Worm (Caenorhabditis elegans) whole organism, L4/young adult: ENCODE measurements around the gene C18E9.7.

Experiments used
- W03F9.2 ChIP-seq: fragments of 150-350 bp; optimal IDR thresholded peaks from 2 replicates; lab custom pipeline; 2014; ENCODE audit warnings: missing biosample characterization, missing genetic modification characterization
- dao-5 ChIP-seq: sonication (generic microtip); optimal IDR thresholded peaks from 2 replicates; lab custom pipeline; 2016; ENCODE audit warnings: missing genotype, missing genetic modification characterization, moderate library complexity, missing compliant biosample characterization
- him-1 ChIP-seq: sonication (generic microtip); optimal IDR thresholded peaks from 2 replicates; lab custom pipeline; 2016; ENCODE audit warnings: missing genotype, missing genetic modification reagents, missing genetic modification characterization, missing compliant biosample characterization

Gene C18E9.7

DNA sequence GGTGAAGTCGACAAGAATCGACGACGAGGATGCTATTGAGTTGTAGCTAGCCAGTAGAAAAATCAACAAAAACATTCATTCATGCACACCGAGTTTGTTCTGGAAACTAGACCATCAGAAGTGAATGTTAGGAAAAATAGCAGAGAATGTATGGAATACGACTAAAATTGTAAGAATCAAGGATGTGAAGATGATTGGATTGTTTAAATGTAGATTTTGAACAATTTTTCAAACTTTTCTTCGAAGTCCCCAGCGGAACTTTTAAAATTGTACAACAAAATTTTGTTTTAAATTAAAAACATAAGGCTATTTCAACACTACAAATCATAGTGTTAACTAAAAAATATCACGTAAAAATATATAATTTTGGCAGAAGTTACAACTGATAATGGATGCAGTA lies at the start of gene C18E9.7:
Gene C18E9.7, minus strand, starts transcription at position 101 of the 400 bp plus-strand sequence.
- TF ChIP-seq him-1 (tag; lab: Kevin White, UChicago): no peak
- no peak for TF ChIP-seq dao-5 (tag; lab: Kevin White, UChicago)
- TF ChIP-seq W03F9.2 (tag; lab: Kevin White, UChicago): no peak

DNA sequence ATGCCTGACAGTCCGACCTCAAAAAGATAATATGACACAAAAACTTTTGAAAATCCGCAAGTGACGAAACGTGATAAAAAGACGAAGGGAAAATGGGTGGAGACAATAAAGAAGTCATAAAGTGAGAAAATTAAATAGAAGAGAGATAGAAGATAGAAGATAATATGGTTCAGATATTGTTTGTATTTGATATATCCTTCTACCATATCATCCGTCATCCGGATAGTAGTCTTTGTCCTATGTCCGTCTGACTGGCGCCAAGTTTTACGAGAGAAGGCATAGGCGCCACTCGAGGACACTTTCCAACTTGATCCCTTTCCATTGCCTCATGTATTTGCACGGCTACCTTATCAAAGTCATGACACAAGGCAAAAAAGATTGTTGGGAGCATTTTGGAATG lies 49.3 kb upstream of the C18E9.7 start:
- no peak for TF ChIP-seq dao-5 (tag; lab: Kevin White, UChicago)
- no peak for TF ChIP-seq him-1 (tag; lab: Kevin White, UChicago)
- TF ChIP-seq W03F9.2 (tag; lab: Kevin White, UChicago): no peak

DNA sequence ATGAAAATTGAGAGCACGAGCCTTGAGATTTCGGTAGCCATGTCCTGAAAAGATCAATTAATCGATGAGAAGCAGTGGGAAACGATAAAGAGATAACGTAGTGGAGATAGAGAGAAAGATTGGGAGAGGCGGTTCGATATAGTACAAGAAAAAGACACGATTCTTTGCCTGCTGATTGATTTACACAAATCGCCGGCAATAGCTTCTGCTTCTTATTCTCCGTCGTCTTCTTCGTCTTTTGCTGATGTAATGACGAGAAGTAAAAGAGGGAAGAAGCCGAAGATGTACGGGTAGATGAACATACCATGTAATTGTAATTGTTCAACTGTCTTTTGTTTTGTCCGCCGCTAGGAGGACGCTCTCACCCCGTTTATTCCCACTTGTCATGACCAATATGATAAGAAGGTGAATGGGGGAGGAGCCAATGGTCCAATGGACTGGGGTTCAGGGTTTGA lies 46.7 kb upstream of the C18E9.7 start, which contains the start of gene F37B12.1:
Gene F37B12.1, minus strand, starts transcription at position 51 of the 455 bp plus-strand sequence.
- TF ChIP-seq dao-5 (tag; lab: Kevin White, UChicago): no peak
- TF ChIP-seq W03F9.2 (tag; lab: Kevin White, UChicago): no peak
- no peak for TF ChIP-seq him-1 (tag; lab: Kevin White, UChicago)

DNA sequence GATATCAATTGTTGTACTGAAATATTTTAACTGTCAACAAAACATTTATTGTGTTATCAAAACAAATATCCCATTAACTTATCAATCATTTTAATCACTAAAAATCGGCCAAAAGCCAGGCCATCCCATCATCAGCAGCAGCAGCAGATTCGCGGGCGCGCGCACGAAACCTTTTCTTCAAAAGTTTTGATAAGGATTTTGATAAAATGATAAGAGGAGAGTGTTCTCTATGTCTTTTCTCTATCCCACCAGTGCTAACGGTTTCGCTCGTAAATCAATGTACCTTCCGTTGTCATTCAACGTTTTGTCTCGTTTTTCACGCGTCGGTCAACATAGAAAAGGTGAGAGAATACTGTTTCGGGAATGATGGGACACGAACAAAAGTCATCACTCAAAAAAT lies 45.5 kb upstream of the C18E9.7 start:
- TF ChIP-seq W03F9.2 (tag; lab: Kevin White, UChicago): no peak
- TF ChIP-seq dao-5 (tag; lab: Kevin White, UChicago): no peak
- TF ChIP-seq him-1 (tag; lab: Kevin White, UChicago): no peak

DNA sequence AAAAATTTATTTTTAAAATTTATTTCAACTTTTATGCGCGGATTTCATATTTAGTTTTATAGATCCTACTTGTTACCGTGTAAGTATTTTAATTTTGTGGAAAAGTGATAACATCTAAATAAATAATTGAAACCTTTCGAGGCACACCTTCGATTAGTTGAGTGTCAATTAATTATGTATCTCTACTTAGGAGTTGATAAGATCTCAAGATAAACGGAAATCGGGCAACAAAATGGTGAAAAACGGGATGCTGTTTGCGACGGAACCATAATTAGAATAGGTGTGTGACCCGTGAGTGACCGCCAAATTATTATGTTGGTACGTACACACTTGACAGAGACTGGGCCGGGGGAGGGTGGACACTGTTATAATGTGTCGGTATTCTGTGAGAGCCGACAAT lies 43.8 kb upstream of the C18E9.7 start:
- TF ChIP-seq him-1 (tag; lab: Kevin White, UChicago): no peak
- no peak for TF ChIP-seq W03F9.2 (tag; lab: Kevin White, UChicago)

DNA sequence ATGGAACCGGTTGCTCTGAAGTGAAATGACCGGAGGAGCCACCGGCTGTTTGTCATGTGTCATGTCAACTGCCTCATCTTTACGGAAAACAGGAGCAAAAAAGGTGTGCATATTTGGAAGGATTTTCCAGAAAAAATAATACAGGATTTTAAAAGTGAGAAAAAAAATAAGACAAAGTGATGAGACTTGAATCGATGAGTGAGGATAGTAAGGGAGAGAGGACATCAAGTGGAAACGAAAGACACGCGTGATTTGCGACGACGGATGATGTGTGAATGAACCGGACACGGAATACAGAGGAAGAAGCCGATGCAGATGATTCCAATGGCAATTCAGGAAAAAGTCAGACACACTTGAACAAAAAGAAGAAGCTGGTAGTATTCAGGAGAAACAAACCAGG lies 41.7 kb upstream of the C18E9.7 start:
- TF ChIP-seq him-1 (tag; lab: Kevin White, UChicago): no peak

DNA sequence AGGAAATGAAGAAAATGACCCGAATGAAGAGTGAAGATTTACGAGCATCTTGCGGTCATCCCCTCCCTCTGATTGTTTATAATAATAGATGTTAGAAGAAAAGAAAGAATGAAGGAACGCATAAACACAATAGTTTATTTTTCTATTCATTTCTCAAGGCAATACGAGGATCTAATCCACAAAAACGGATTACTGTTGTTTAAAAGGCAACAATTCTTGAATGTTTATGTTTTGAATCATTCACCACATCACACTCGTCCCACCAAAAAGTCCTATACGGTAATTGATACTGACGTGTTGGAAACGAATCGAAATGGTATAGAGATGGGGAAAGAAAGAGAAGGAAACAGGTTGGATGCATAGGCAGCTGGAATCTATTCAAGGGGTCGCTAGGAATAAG lies 39.0 kb upstream of the C18E9.7 start:
- no peak for TF ChIP-seq dao-5 (tag; lab: Kevin White, UChicago)
- no peak for TF ChIP-seq W03F9.2 (tag; lab: Kevin White, UChicago)
- TF ChIP-seq him-1 (tag; lab: Kevin White, UChicago): no peak

DNA sequence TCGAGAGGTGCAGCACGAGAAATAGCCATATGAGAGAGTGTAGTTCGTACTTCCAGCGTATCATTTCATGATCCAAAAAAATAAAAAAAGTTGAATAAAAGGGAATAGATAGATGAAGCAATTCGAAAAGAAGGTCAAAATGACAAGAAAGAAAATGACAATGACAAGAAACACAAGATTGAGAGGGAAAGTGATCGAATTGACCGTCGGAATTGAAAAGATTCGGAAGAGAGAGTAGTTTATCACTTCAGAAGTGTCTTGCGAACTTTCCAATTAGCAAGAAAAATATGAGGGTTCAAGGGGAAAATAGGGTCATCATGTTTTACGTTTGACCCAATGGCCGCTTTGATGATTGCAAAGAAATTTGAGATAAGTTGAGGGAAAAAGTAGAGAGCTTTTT lies 37.1 kb upstream of the C18E9.7 start, which contains the start of gene dep-1:
Gene dep-1, minus strand, starts transcription at position 95 of the 400 bp plus-strand sequence.
- TF ChIP-seq him-1 (tag; lab: Kevin White, UChicago) (no peak), W03F9.2 (tag; lab: Kevin White, UChicago) (no peak), dao-5 (tag; lab: Kevin White, UChicago) (no peak)

DNA sequence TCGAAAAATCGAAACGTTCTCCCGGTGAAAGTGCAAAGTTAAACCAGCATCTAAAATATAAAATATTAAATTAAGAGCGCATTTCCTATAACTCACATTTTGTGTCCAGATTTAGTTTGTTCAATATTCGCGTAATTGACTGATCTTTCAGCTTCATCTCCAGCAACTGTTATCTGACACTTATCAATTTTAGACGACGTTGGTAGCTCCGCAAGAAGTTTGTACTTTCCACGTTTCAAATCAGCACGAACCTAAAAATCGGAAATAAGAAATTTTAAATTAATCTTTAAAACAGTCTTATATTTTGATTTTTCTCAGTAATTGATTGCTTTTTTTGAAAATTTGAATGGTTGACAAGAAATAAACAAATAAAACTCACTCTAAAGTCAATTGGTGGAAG lies 35.0 kb upstream of the C18E9.7 start:
- TF ChIP-seq W03F9.2 (tag; lab: Kevin White, UChicago) (no peak), him-1 (tag; lab: Kevin White, UChicago) (no peak), dao-5 (tag; lab: Kevin White, UChicago) (no peak)

DNA sequence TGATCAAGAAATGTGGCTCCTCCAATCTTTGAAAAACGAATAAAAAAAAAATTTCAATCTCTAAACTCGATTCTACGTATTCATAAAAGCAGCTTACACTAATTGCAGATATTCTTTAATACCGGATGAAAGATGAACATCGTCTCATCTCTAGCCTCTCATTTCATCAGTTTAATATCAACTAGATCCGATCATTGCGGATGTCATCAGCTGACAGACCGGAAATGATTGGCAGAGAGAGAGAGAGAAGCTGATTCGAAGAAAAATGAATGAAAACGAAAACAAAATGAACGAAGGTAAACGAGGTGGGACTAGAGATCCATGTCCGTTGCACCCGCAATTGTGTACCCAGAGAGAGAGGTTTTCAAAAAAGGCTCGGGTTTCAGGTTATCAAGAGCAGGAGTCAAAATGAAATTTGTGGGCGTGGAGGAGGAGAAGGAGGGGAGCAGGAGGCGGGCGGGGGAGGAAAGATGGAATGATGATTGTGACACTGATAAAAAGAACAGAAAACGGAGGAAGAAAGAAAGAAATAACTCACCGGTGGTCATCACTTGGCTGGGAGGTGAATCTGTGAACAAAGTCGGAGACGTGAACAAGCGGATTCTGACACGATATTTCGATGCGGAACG lies 32.4 kb upstream of the C18E9.7 start:
- TF ChIP-seq him-1 (tag; lab: Kevin White, UChicago) (no peak), dao-5 (tag; lab: Kevin White, UChicago) (no peak), W03F9.2 (tag; lab: Kevin White, UChicago) (no peak)

DNA sequence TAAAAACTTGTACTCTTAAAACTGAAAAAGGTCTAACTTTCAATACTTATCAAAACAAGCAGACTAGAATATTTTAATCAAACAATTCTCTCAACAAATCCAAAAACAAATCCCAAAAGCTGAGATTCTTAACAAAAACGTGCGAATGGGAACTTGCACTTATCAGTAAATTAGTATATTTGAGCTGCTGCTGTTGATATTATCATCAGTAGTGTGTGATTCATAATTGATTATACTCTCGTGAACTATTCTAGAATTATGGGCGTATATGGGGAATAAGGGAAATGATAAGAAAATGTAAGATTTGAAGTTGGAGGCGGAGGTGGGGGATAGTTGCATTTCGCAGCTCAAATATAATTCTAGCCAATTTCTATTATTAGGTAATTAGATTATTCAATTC lies 31.6 kb upstream of the C18E9.7 start:
- no peak for TF ChIP-seq W03F9.2 (tag; lab: Kevin White, UChicago)
- no peak for TF ChIP-seq dao-5 (tag; lab: Kevin White, UChicago)
- TF ChIP-seq him-1 (tag; lab: Kevin White, UChicago): no peak

DNA sequence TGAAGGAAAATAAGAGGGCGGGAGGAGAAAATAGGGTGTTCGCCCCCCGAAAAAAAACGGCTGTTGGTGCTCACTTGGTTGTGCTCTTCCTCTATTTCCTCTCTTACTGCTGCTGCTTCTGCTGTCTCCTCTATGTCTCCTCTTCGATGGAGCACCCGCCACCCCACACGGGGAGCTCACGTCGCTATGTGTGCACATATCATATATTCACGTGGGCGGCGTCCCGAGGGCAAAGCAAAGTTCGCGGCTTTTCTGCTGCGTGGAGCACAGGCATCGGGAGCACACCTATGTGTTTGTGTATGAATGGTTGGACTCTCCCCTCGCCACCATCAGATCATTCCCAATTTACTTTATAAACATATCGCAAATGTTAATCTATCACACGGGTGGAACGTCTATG lies 30.8 kb upstream of the C18E9.7 start:
- TF ChIP-seq W03F9.2 (tag; lab: Kevin White, UChicago): no peak
- no peak for TF ChIP-seq dao-5 (tag; lab: Kevin White, UChicago)
- TF ChIP-seq him-1 (tag; lab: Kevin White, UChicago): no peak

DNA sequence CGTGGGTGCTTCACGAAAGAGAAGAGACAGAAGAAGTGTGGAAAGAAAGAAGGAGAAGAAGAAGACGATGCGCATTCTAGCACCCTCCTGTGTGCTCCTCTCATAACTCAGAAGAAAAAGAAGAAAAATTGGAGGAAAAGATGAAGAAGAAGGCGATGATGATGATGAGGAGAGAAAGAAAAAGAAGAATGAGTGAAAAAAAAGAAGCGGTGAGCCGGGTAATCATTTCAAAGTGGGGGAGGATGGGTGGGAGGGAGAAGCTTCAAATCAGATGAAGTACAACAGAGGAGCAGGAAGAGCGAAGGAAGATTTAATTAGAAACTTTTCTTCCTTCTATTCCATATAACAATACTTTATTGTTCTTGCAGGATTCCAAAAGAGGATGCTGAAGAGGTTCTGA lies 28.1 kb upstream of the C18E9.7 start:
- TF ChIP-seq him-1 (tag; lab: Kevin White, UChicago) (no peak), dao-5 (tag; lab: Kevin White, UChicago) (no peak), W03F9.2 (tag; lab: Kevin White, UChicago) (no peak)

DNA sequence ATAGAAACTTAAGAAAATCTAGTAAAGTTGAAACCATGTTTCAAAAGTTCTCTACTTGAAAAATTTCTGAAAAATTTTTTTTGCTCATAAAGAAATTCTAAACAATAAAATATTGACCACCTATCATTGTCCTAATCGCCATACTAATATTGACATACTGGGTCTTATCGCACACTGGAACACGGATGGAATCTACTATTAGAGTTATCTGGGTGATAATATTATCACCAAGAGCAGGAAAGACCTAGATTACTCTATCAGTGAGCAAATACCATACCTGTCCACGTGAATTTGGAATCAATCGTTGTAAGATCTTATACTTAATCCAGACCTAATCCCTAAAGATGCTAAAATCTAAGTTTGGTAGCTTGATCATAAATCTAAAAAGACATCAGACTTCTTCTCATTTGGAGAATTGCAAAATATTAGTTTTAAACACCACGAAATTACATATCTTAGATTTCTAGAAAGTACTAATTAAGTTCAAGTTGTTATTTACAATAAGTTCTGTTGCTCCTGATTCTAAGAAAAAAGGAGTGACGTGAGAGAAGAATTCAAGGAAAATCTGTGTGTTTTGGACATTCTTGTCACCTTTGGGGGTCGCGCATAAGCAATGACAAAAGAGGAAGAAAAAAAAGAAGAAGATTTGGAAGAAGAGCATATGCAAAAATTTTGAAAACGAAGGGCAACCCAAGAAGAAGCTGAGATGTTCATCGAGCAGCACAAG lies 27.6 kb upstream of the C18E9.7 start:
- TF ChIP-seq him-1 (tag; lab: Kevin White, UChicago) (no peak), W03F9.2 (tag; lab: Kevin White, UChicago) (no peak), dao-5 (tag; lab: Kevin White, UChicago) (no peak)
